Fruit fly (Drosophila melanogaster) whole organism, pupa: ENCODE data around the gene bsf.

Experiments
- CG12605 ChIP-seq: fragments of 200-800 bp; sonication (Bioruptor generic); IDR thresholded peaks from 2 replicates; pipeline ENCODE4 v1.3.6; 2022; ENCODE audit warnings: missing biosample characterization, missing genetic modification characterization
- CG14655 ChIP-seq: fragments of 200-800 bp; sonication (Bioruptor generic); optimal IDR thresholded peaks from 3 replicates; lab custom pipeline; 2017; ENCODE audit warnings: mild to moderate bottlenecking, missing biosample characterization, missing genetic modification reagents, missing genetic modification characterization
- CG17806 ChIP-seq: fragments of 200-800 bp; sonication (Bioruptor generic); optimal IDR thresholded peaks from 2 replicates; lab custom pipeline; 2018; ENCODE audit warnings: missing biosample characterization, mild to moderate bottlenecking, missing genetic modification characterization, moderate library complexity
- CG34367 ChIP-seq: fragments of 200-800 bp; sonication (Bioruptor generic); optimal IDR thresholded peaks from 2 replicates; lab custom pipeline; 2018; ENCODE audit warnings: missing biosample characterization, mild to moderate bottlenecking, missing genetic modification characterization
- EcR ChIP-seq: fragments of 200-800 bp; sonication (Bioruptor generic); optimal IDR thresholded peaks from 3 replicates; lab custom pipeline; 2019; ENCODE audit warnings: missing biosample characterization, missing genetic modification characterization, mild to moderate bottlenecking, moderate library complexity, missing genetic modification reagents
- fd96Ca ChIP-seq: fragments of 200-800 bp; sonication (Bioruptor generic); IDR thresholded peaks from 3 replicates; pipeline ENCODE4 v1.3.6; 2022; ENCODE audit warnings: missing biosample characterization, missing genetic modification characterization
- gl ChIP-seq: fragments of 200-800 bp; sonication (Bioruptor generic); optimal IDR thresholded peaks from 2 replicates; lab custom pipeline; 2018; ENCODE audit warnings: missing biosample characterization, mild to moderate bottlenecking, missing genetic modification characterization
- rn ChIP-seq: fragments of 200-800 bp; sonication (Bioruptor generic); IDR thresholded peaks from 2 replicates; pipeline ENCODE4 v1.3.6; 2022; ENCODE audit warnings: missing biosample characterization, missing genetic modification characterization

DNA sequence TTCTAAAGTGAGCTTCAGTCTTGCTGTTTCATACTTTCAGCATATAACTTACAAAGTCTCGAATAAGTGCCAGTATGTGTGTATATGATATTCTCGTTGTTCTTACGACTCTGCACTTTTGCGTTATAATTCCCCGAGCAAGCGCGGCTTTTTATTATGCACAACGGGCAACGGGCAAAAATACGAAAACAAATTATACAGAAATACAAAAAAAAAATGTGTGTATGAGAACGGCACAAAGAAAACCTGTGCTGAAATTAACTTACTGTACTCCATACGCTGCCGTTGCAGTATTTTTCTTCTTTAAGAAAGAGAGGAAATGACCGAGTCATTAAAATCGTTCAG, 24.8 kb upstream of the bsf start:
- TF ChIP-seq gl (tag; lab: Kevin White, UChicago) = no peak
- peak; percentile 7 for TF ChIP-seq EcR (GFP tag; lab: Kevin White, UChicago)
- TF ChIP-seq rn = no peak
- no peak for TF ChIP-seq CG17806 (tag; lab: Kevin White, UChicago)
- TF ChIP-seq CG12605 = no peak
- no peak for TF ChIP-seq fd96Ca
- TF ChIP-seq CG14655 (GFP tag; lab: Kevin White, UChicago) = no peak
- TF ChIP-seq CG34367 (tag; lab: Kevin White, UChicago) = no peak
